Worm (Caenorhabditis elegans) whole organism, L4/young adult: ENCODE results near the gene lip-1.
"Not testable (repeated sequence)": the region's sequence is repeated elsewhere in the genome, so short reads cannot be mapped to it uniquely, and the experiment has no call there.

Source experiments
- W03F9.2 ChIP-seq: fragments of 150-350 bp; optimal IDR thresholded peaks from 2 replicates; lab custom pipeline; 2014; ENCODE audit warnings: missing biosample characterization, missing genetic modification characterization
- dao-5 ChIP-seq: sonication (generic microtip); optimal IDR thresholded peaks from 2 replicates; lab custom pipeline; 2016; ENCODE audit warnings: missing genotype, missing genetic modification characterization, moderate library complexity, missing compliant biosample characterization
- him-1 ChIP-seq: sonication (generic microtip); optimal IDR thresholded peaks from 2 replicates; lab custom pipeline; 2016; ENCODE audit warnings: missing genotype, missing genetic modification reagents, missing genetic modification characterization, missing compliant biosample characterization

The lip-1 gene

ce11 chrIV:6824622-6825021, 18.1 kb upstream of the lip-1 start, which contains the start of gene H20E11.3:
H20E11.3 (plus strand) TSS chrIV:6824816.
- TF ChIP-seq W03F9.2 (tag; lab: Kevin White, UChicago) (no peak), him-1 (tag; lab: Kevin White, UChicago) (no peak), dao-5 (tag; lab: Kevin White, UChicago) (no peak)

ce11 chrIV:6827477-6827876, 15.3 kb upstream of the lip-1 start, which contains the start of gene H20E11.2:
H20E11.2 (plus strand) TSS chrIV:6827777.
- not testable (repeated sequence) for TF ChIP-seq dao-5, W03F9.2, him-1 (tag; lab: Kevin White, UChicago)

ce11 chrIV:6829902-6830301, 12.9 kb upstream of the lip-1 start, which contains the start of gene H20E11.1:
H20E11.1 (plus strand) TSS chrIV:6830145.
- TF ChIP-seq W03F9.2 (tag; lab: Kevin White, UChicago) (no peak), dao-5 (tag; lab: Kevin White, UChicago) (no peak), him-1 (tag; lab: Kevin White, UChicago) (no peak)

ce11 chrIV:6832194-6832593, 10.6 kb upstream of the lip-1 start:
- TF ChIP-seq dao-5 (tag; lab: Kevin White, UChicago) (no peak), him-1 (tag; lab: Kevin White, UChicago) (no peak), W03F9.2 (tag; lab: Kevin White, UChicago) (no peak)

ce11 chrIV:6833617-6834016, 9.1 kb upstream of the lip-1 start:
- TF ChIP-seq dao-5 (tag; lab: Kevin White, UChicago): no peak
- TF ChIP-seq him-1 (tag; lab: Kevin White, UChicago): no peak
- TF ChIP-seq W03F9.2 (tag; lab: Kevin White, UChicago): no peak

ce11 chrIV:6834705-6835104, 8.1 kb upstream of the lip-1 start:
- no peak for TF ChIP-seq dao-5 (tag; lab: Kevin White, UChicago)
- TF ChIP-seq W03F9.2 (tag; lab: Kevin White, UChicago): no peak
- TF ChIP-seq him-1 (tag; lab: Kevin White, UChicago): no peak

ce11 chrIV:6836769-6837168, 6.0 kb upstream of the lip-1 start:
- TF ChIP-seq W03F9.2 (tag; lab: Kevin White, UChicago) (no peak), dao-5 (tag; lab: Kevin White, UChicago) (no peak), him-1 (tag; lab: Kevin White, UChicago) (no peak)

- TF ChIP-seq W03F9.2 (tag; lab: Kevin White, UChicago): peak; percentile 66
- peak; percentile 63 for TF ChIP-seq him-1 (tag; lab: Kevin White, UChicago)
- TF ChIP-seq dao-5 (tag; lab: Kevin White, UChicago): no peak
These were observed 3.7 kb upstream of the lip-1 start for ce11 chrIV:6839091-6839522.

ce11 chrIV:6841562-6842282, 1.0 kb upstream of the lip-1 start:
- TF ChIP-seq him-1 (tag; lab: Kevin White, UChicago): no peak
- no peak for TF ChIP-seq W03F9.2 (tag; lab: Kevin White, UChicago)
- TF ChIP-seq dao-5 (tag; lab: Kevin White, UChicago): no peak

- TF ChIP-seq W03F9.2 (tag; lab: Kevin White, UChicago): no peak
- no peak for TF ChIP-seq him-1 (tag; lab: Kevin White, UChicago)
- TF ChIP-seq dao-5 (tag; lab: Kevin White, UChicago): no peak
These were observed 10.0 kb downstream of the lip-1 start for ce11 chrIV:6852727-6853126.

- TF ChIP-seq dao-5 (tag; lab: Kevin White, UChicago) (no peak), him-1 (tag; lab: Kevin White, UChicago) (no peak), W03F9.2 (tag; lab: Kevin White, UChicago) (no peak)
These were observed 16.5 kb downstream of the lip-1 start, which contains the start of gene R13H7.2 for ce11 chrIV:6859270-6859669. R13H7.2 (minus strand) TSS chrIV:6859370.

- TF ChIP-seq dao-5 (tag; lab: Kevin White, UChicago): no peak
- TF ChIP-seq him-1 (tag; lab: Kevin White, UChicago): no peak
- no peak for TF ChIP-seq W03F9.2 (tag; lab: Kevin White, UChicago)
These were observed 25.0 kb downstream of the lip-1 start, which contains the start of gene srx-20 for ce11 chrIV:6867791-6868190. srx-20 (plus strand) TSS chrIV:6868091.

- no peak for TF ChIP-seq W03F9.2 (tag; lab: Kevin White, UChicago)
- no peak for TF ChIP-seq dao-5 (tag; lab: Kevin White, UChicago)
- no peak for TF ChIP-seq him-1 (tag; lab: Kevin White, UChicago)
These were observed 30.2 kb downstream of the lip-1 start, which contains the start of gene srx-19 for ce11 chrIV:6872958-6873357. srx-19 (plus strand) TSS chrIV:6873258.
